Fruit fly (Drosophila melanogaster) whole organism, embryonic: ENCODE data around the gene eEF1delta.

Source experiments
- Atf-2 ChIP-seq: fragments of 200-800 bp; sonication (Bioruptor generic); optimal IDR thresholded peaks from 2 replicates; lab custom pipeline; 2016; ENCODE audit warnings: missing biosample characterization, missing genetic modification characterization
- BEAF-32 ChIP-seq: fragments of 200-800 bp; sonication (Bioruptor generic); optimal IDR thresholded peaks from 3 replicates; lab custom pipeline; 2017; ENCODE audit warnings: missing biosample characterization, missing genetic modification characterization, mild to moderate bottlenecking, moderate library complexity, missing genetic modification reagents
- BtbVII ChIP-seq: fragments of 200-800 bp; sonication (Bioruptor generic); optimal IDR thresholded peaks from 3 replicates; lab custom pipeline; 2017; ENCODE audit warnings: missing biosample characterization, mild to moderate bottlenecking, missing genetic modification characterization
- C15 ChIP-seq: fragments of 200-800 bp; sonication (Bioruptor generic); IDR thresholded peaks from 3 replicates; pipeline ENCODE4 v1.3.6; 2022; ENCODE audit warnings: missing biosample characterization, missing genetic modification characterization
- CG10267 ChIP-seq: fragments of 200-800 bp; sonication (Bioruptor generic); optimal IDR thresholded peaks from 2 replicates; lab custom pipeline; 2018; ENCODE audit warnings: missing biosample characterization, mild to moderate bottlenecking, missing genetic modification characterization, moderate library complexity
- CG12299 ChIP-seq: fragments of 200-800 bp; sonication (Bioruptor generic); optimal IDR thresholded peaks from 2 replicates; lab custom pipeline; 2018; ENCODE audit warnings: missing biosample characterization, mild to moderate bottlenecking, missing genetic modification characterization
- CG1233 ChIP-seq: fragments of 200-800 bp; sonication (Bioruptor generic); optimal IDR thresholded peaks from 4 replicates; lab custom pipeline; 2018; ENCODE audit warnings: missing biosample characterization, mild to moderate bottlenecking, missing genetic modification characterization
- CG12659 ChIP-seq: fragments of 200-800 bp; sonication (Bioruptor generic); optimal IDR thresholded peaks from 3 replicates; lab custom pipeline; 2017; ENCODE audit warnings: mild to moderate bottlenecking, missing biosample characterization, missing genetic modification reagents, missing genetic modification characterization
- CG14860 ChIP-seq: fragments of 200-800 bp; sonication (Bioruptor generic); IDR thresholded peaks from 3 replicates; pipeline ENCODE4 v1.3.6; 2022; ENCODE audit warnings: missing biosample characterization, missing genetic modification characterization; ENCODE audit not compliant: partially characterized antibody
- CG17802 ChIP-seq: fragments of 200-800 bp; sonication (Bioruptor generic); optimal IDR thresholded peaks from 2 replicates; lab custom pipeline; 2018; ENCODE audit warnings: missing biosample characterization, mild to moderate bottlenecking, missing genetic modification characterization, moderate library complexity
- CG18476 ChIP-seq: fragments of 200-800 bp; sonication (Bioruptor generic); optimal IDR thresholded peaks from 2 replicates; lab custom pipeline; 2016; ENCODE audit warnings: missing biosample characterization, mild to moderate bottlenecking, missing genetic modification characterization
- CG2875 ChIP-seq: fragments of 200-800 bp; sonication (Bioruptor generic); optimal IDR thresholded peaks from 2 replicates; lab custom pipeline; 2017; ENCODE audit warnings: missing biosample characterization, mild to moderate bottlenecking, missing genetic modification characterization, missing genetic modification reagents
- CG30020 ChIP-seq: fragments of 200-800 bp; optimal IDR thresholded peaks from 2 replicates; lab custom pipeline; 2019; ENCODE audit warnings: missing biosample characterization, mild to moderate bottlenecking, missing genetic modification characterization, moderate library complexity
- CG31224 ChIP-seq: fragments of 200-800 bp; sonication (Bioruptor generic); IDR thresholded peaks from 2 replicates; pipeline ENCODE4 v1.3.6; 2022; ENCODE audit warnings: missing biosample characterization, missing genetic modification characterization
- CG34224 ChIP-seq: fragments of 200-800 bp; sonication (Bioruptor generic); IDR thresholded peaks from 3 replicates; pipeline ENCODE4 v1.3.6; 2022; ENCODE audit warnings: missing biosample characterization, missing genetic modification characterization; ENCODE audit not compliant: partially characterized antibody
- CG34422 ChIP-seq: fragments of 200-800 bp; sonication (Bioruptor generic); IDR thresholded peaks from 3 replicates; pipeline ENCODE4 v1.3.6; 2022; ENCODE audit warnings: missing biosample characterization, missing genetic modification characterization
- CG4404 ChIP-seq: fragments of 200-800 bp; sonication (Bioruptor generic); IDR thresholded peaks from 2 replicates; pipeline ENCODE4 v1.3.6; 2022; ENCODE audit warnings: missing biosample characterization, missing genetic modification characterization
- CG6854 ChIP-seq: fragments of 200-800 bp; sonication (Bioruptor generic); optimal IDR thresholded peaks from 3 replicates; lab custom pipeline; 2017; ENCODE audit warnings: missing biosample characterization, mild to moderate bottlenecking, missing genetic modification characterization
- CG7357 ChIP-seq: fragments of 200-800 bp; sonication (Bioruptor generic); IDR thresholded peaks from 3 replicates; pipeline ENCODE4 v1.3.6; 2022; ENCODE audit warnings: missing biosample characterization, missing genetic modification characterization
- CG8944 ChIP-seq: fragments of 200-800 bp; sonication (Bioruptor generic); optimal IDR thresholded peaks from 3 replicates; lab custom pipeline; 2016; ENCODE audit warnings: missing biosample characterization, missing genetic modification characterization
- Dip2 ChIP-seq: fragments of 200-800 bp; sonication (Bioruptor generic); IDR thresholded peaks from 2 replicates; pipeline ENCODE4 v1.3.6; 2022; ENCODE audit warnings: missing biosample characterization, missing genetic modification characterization
- Fer2 ChIP-seq: fragments of 200-800 bp; sonication (Bioruptor generic); optimal IDR thresholded peaks from 2 replicates; lab custom pipeline; 2018; ENCODE audit warnings: missing biosample characterization, mild to moderate bottlenecking, missing genetic modification characterization, moderate library complexity
- H15 ChIP-seq: fragments of 200-800 bp; sonication (Bioruptor generic); IDR thresholded peaks from 3 replicates; pipeline ENCODE4 v1.3.6; 2022; ENCODE audit warnings: missing biosample characterization, missing genetic modification characterization
- MBD-R2 ChIP-seq: fragments of 200-800 bp; sonication (Bioruptor generic); IDR thresholded peaks from 2 replicates; pipeline ENCODE4 v1.3.6; 2022; ENCODE audit warnings: missing biosample characterization, missing genetic modification characterization
- MESR4 ChIP-seq: fragments of 200-800 bp; sonication (Bioruptor generic); optimal IDR thresholded peaks from 2 replicates; lab custom pipeline; 2018; ENCODE audit warnings: missing biosample characterization, mild to moderate bottlenecking, missing genetic modification characterization, moderate library complexity
- Nf-YB ChIP-seq: fragments of 200-800 bp; sonication (Bioruptor generic); optimal IDR thresholded peaks from 3 replicates; lab custom pipeline; 2019; ENCODE audit warnings: missing biosample characterization, mild to moderate bottlenecking, missing genetic modification characterization, moderate library complexity
- Oaz ChIP-seq: fragments of 200-800 bp; sonication (Bioruptor generic); IDR thresholded peaks from 2 replicates; pipeline ENCODE4 v1.3.6; 2022; ENCODE audit warnings: missing biosample characterization, missing genetic modification characterization
- Ravus ChIP-seq: fragments of 200-800 bp; sonication (Bioruptor generic); IDR thresholded peaks from 2 replicates; pipeline ENCODE4 v1.3.6; 2022; ENCODE audit warnings: missing biosample characterization, missing genetic modification characterization
- ac ChIP-seq: fragments of 200-800 bp; sonication (Bioruptor generic); optimal IDR thresholded peaks from 3 replicates; lab custom pipeline; 2017; ENCODE audit warnings: missing biosample characterization, mild to moderate bottlenecking, missing genetic modification characterization
- ara ChIP-seq: fragments of 200-800 bp; sonication (Bioruptor generic); IDR thresholded peaks from 2 replicates; pipeline ENCODE4 v1.3.6; 2022; ENCODE audit warnings: missing biosample characterization, missing genetic modification characterization
- ato ChIP-seq: fragments of 200-800 bp; sonication (Bioruptor generic); IDR thresholded peaks from 2 replicates; pipeline ENCODE4 v1.3.6; 2022; ENCODE audit warnings: missing biosample characterization, missing genetic modification characterization; ENCODE audit not compliant: partially characterized antibody
- dpn ChIP-seq, 2 experiments: fragments of 200-800 bp; sonication (Bioruptor generic); optimal IDR thresholded peaks; 3 replicates each; lab custom pipeline; 2016; ENCODE audit warnings: missing biosample characterization in 2 of 2, missing genetic modification characterization in 2 of 2
- fd102C ChIP-seq: fragments of 200-800 bp; sonication (Bioruptor generic); optimal IDR thresholded peaks from 2 replicates; lab custom pipeline; 2018; ENCODE audit warnings: missing biosample characterization, mild to moderate bottlenecking, missing genetic modification characterization, moderate library complexity
- her ChIP-seq: fragments of 200-800 bp; sonication (Bioruptor generic); optimal IDR thresholded peaks from 2 replicates; lab custom pipeline; 2016; ENCODE audit warnings: missing biosample characterization, missing genetic modification characterization
- kni ChIP-seq: fragments of 200-800 bp; sonication (Bioruptor generic); optimal IDR thresholded peaks from 3 replicates; lab custom pipeline; 2017; ENCODE audit warnings: mild to moderate bottlenecking, missing biosample characterization, missing genetic modification reagents, missing genetic modification characterization
- mld ChIP-seq: fragments of 200-800 bp; sonication (Bioruptor generic); IDR thresholded peaks from 3 replicates; pipeline ENCODE4 v1.3.6; 2022; ENCODE audit warnings: missing biosample characterization, missing genetic modification characterization; ENCODE audit not compliant: partially characterized antibody
- odd ChIP-seq: fragments of 200-800 bp; sonication (Bioruptor generic); optimal IDR thresholded peaks from 2 replicates; lab custom pipeline; 2017; ENCODE audit warnings: missing biosample characterization, mild to moderate bottlenecking, missing genetic modification characterization
- pan ChIP-seq, 4 experiments: fragments of >200 bp in 3 of 4; fragments of 200-800 bp in 1 of 4; sonication (Bioruptor generic) in 1 of 4; optimal IDR thresholded peaks in 3 of 4; IDR thresholded peaks in 1 of 4; 2 replicates each; pipeline versions ENCODE4 v1.3.6 to Lab custom; 2017 to 2022; ENCODE audit warnings: missing biosample characterization in 2 of 4, missing genetic modification characterization in 2 of 4, mixed read lengths in 1 of 4
- pfk ChIP-seq: fragments of 200-800 bp; sonication (Bioruptor generic); optimal IDR thresholded peaks from 2 replicates; lab custom pipeline; 2018; ENCODE audit warnings: missing biosample characterization, mild to moderate bottlenecking, missing genetic modification characterization, moderate library complexity
- ranshi ChIP-seq: fragments of 200-800 bp; sonication (Bioruptor generic); IDR thresholded peaks from 2 replicates; pipeline ENCODE4 v1.3.6; 2022; ENCODE audit warnings: missing biosample characterization, missing genetic modification characterization
- ro ChIP-seq: fragments of 200-800 bp; sonication (Bioruptor generic); IDR thresholded peaks from 2 replicates; pipeline ENCODE4 v1.3.6; 2022; ENCODE audit warnings: missing biosample characterization, missing genetic modification characterization
- row ChIP-seq: fragments of 200-800 bp; sonication (Bioruptor generic); IDR thresholded peaks from 3 replicates; pipeline ENCODE4 v1.3.6; 2022; ENCODE audit warnings: missing biosample characterization, missing genetic modification characterization
- sd ChIP-seq: fragments of 200-800 bp; sonication (Bioruptor generic); optimal IDR thresholded peaks from 3 replicates; lab custom pipeline; 2018; ENCODE audit warnings: missing biosample characterization, mild to moderate bottlenecking, missing genetic modification characterization, moderate library complexity
- sens ChIP-seq: fragments of 200-800 bp; sonication (Bioruptor generic); peaks from one replicate; lab custom pipeline; 2016; ENCODE audit warnings: missing biosample characterization, missing genetic modification characterization
- sens-2 ChIP-seq: fragments of 200-800 bp; sonication (Bioruptor generic); IDR thresholded peaks from 2 replicates; pipeline ENCODE4 v1.3.6; 2022; ENCODE audit warnings: missing biosample characterization, missing genetic modification characterization
- ssp ChIP-seq: fragments of 200-800 bp; sonication (Bioruptor generic); IDR thresholded peaks from 2 replicates; pipeline ENCODE4 v1.3.6; 2022; ENCODE audit warnings: missing biosample characterization, missing genetic modification characterization
- stwl ChIP-seq: fragments of 200-800 bp; sonication (Bioruptor generic); optimal IDR thresholded peaks from 3 replicates; lab custom pipeline; 2018; ENCODE audit warnings: missing biosample characterization, mild to moderate bottlenecking, missing genetic modification characterization, moderate library complexity
- tin ChIP-seq: fragments of 200-800 bp; sonication (Bioruptor generic); optimal IDR thresholded peaks from 3 replicates; lab custom pipeline; 2016; ENCODE audit warnings: missing biosample characterization, missing genetic modification characterization
- trh ChIP-seq: fragments of 200-800 bp; sonication (Bioruptor generic); optimal IDR thresholded peaks from 2 replicates; lab custom pipeline; 2016; ENCODE audit warnings: missing biosample characterization, missing genetic modification characterization

Gene eEF1delta

DNA sequence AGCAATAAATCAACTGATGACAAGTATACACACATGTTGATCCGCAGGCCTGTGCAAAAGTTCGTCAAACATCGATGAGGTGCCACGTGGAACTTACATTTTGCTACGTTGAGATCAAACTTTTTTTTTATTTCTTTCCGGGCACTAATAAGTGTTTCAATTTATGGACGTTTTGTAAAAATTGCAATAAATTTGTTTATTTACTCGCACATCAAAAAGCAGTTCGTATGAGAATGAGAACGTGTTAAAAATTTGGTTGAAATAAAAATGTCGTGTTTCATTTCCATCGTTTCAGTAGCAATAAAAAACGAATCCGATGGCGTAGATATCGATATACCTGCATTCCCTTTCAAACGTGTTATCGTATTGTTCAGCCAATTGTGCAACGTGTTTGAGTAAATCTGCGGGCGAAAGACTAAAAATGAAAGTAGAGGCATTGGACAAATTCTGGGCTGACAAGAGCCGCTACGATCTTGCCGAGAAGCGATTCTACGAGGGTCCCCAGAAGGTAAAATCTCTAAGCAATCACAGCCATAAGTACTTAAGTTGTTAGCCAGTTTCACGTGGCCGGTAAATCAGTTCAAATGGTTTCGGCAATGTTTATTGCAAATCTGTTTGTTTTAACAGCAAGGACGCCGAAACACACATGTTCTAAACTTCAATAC lies at the start of gene eEF1delta (continued):
- TF ChIP-seq CG1233 (no peak), ro (GFP tag; lab: Robert Waterston, UW) (no peak), ssp (GFP tag; lab: Robert Waterston, UW) (peak; percentile 93), sens (GFP tag; lab: Kevin White, UChicago) (no peak), ac (GFP tag; lab: Kevin White, UChicago) (no peak), BEAF-32 (GFP tag; lab: Kevin White, UChicago) (peak; percentile 56), sens-2 (no peak), odd (GFP tag; lab: Kevin White, UChicago) (no peak), Dip2 (GFP tag; lab: Robert Waterston, UW) (no peak), CG7357 (GFP tag; lab: Robert Waterston, UW) (peak; percentile 84), Oaz (GFP tag; lab: Robert Waterston, UW) (no peak), H15 (no peak), CG31224 (GFP tag; lab: Robert Waterston, UW) (no peak), CG12299 (tag; lab: Kevin White, UChicago) (no peak), CG6854 (GFP tag; lab: Kevin White, UChicago) (no peak), CG2875 (GFP tag; lab: Kevin White, UChicago) (no peak), ranshi (no peak), CG8944 (GFP tag; lab: Kevin White, UChicago) (no peak), CG4404 (GFP tag; lab: Robert Waterston, UW) (no peak), Atf-2 (GFP tag; lab: Kevin White, UChicago) (no peak), sd (tag; lab: Kevin White, UChicago) (peak; percentile 27), C15 (no peak), her (GFP tag; lab: Kevin White, UChicago) (no peak), Fer2 (tag; lab: Kevin White, UChicago) (no peak), Nf-YB (GFP tag; lab: Kevin White, UChicago) (no peak), fd102C (no peak), CG17802 (tag; lab: Kevin White, UChicago) (peak; percentile 98), Ravus (GFP tag; lab: Robert Waterston, UW) (no peak), CG14860 (GFP tag; lab: Robert Waterston, UW) (no peak), stwl (no peak), pan (optimal IDR thresholded peaks at IDR 0.05; lab: Kevin White, UChicago) (no peak), pan (GFP tag; optimal IDR thresholded peaks at IDR 0.05 in 1 of 2, IDR thresholded peaks at IDR 0.05 in 1 of 2) (no peak), CG18476 (GFP tag; lab: Kevin White, UChicago) (no peak), trh (GFP tag; lab: Kevin White, UChicago) (no peak), BtbVII (GFP tag; lab: Kevin White, UChicago) (no peak), ara (GFP tag; lab: Robert Waterston, UW) (no peak), CG34422 (GFP tag; lab: Robert Waterston, UW) (peak; percentile 37; the same call in 1 of the 3 replicates), pfk (GFP tag; lab: Kevin White, UChicago) (peak; percentile 91), CG12659 (GFP tag; lab: Kevin White, UChicago) (peak; percentile 53), CG10267 (tag; lab: Kevin White, UChicago) (no peak), tin (GFP tag; lab: Kevin White, UChicago) (no peak), mld (no peak), kni (GFP tag; lab: Kevin White, UChicago) (no peak), MBD-R2 (peak; percentile 53; the same call in 1 of the 2 replicates), CG30020 (tag; lab: Kevin White, UChicago) (peak; percentile 97), MESR4 (GFP tag; lab: Kevin White, UChicago) (peak; percentile 68), CG34224 (GFP tag; lab: Robert Waterston, UW) (peak; percentile 55; the same call in 1 of the 3 replicates), dpn (GFP tag; optimal IDR thresholded peaks at IDR 0.05; lab: Kevin White, UChicago) (no peak), ato (no peak), row (GFP tag; lab: Robert Waterston, UW) (peak; percentile 68)
